Worm (Caenorhabditis elegans): ENCODE measurements around the gene ins-14.

ins-14 gene

ce11 chrII:6770030-6770429 lies 24.4 kb upstream of the ins-14 start:
- TF ChIP-seq snpc-1.3 (tag; optimal IDR thresholded peaks at IDR 0.05; ENCODE audit: insufficient read depth) = no peak
- TF ChIP-seq mes-4 (tag; optimal IDR thresholded peaks at IDR 0.05) = no peak
- TF ChIP-seq fkh-3 (tag; optimal IDR thresholded peaks at IDR 0.05) = no peak
- no peak for TF ChIP-seq ama-1 (optimal IDR thresholded peaks at IDR 0.05)
- TF ChIP-seq ama-1 (GFP tag; optimal IDR thresholded peaks at IDR 0.05) = no peak
- no peak for TF ChIP-seq B0261.1 (tag; optimal IDR thresholded peaks at IDR 0.05)
- TF ChIP-seq dox-1 (GFP tag; IDR thresholded peaks at IDR 0.05) = no peak
- no peak for TF ChIP-seq efl-1 (GFP tag; optimal IDR thresholded peaks at IDR 0.05)

ce11 chrII:6768014-6768413 lies 22.4 kb upstream of the ins-14 start, which contains the start of gene F41G3.18:
F41G3.18 (plus strand) TSS chrII:6768314.
- TF ChIP-seq madf-6 (GFP tag; IDR thresholded peaks at IDR 0.05) (no peak), F33H1.4 (GFP tag; IDR thresholded peaks at IDR 0.05) (no peak), nhr-80 (tag; optimal IDR thresholded peaks at IDR 0.05) (peak; percentile 51)

- TF ChIP-seq nfya-2 (GFP tag; IDR thresholded peaks at IDR 0.05) (no peak), F57A8.1 (GFP tag; optimal IDR thresholded peaks at IDR 0.05) (no peak), sdz-38 (tag; optimal IDR thresholded peaks at IDR 0.05) (no peak), mes-4 (tag; optimal IDR thresholded peaks at IDR 0.05) (no peak), ceh-58 (GFP tag; IDR thresholded peaks at IDR 0.05) (no peak), fkh-3 (tag; optimal IDR thresholded peaks at IDR 0.05) (no peak), attf-6 (GFP tag; IDR thresholded peaks at IDR 0.05) (no peak), somi-1 (GFP tag; optimal IDR thresholded peaks at IDR 0.05) (no peak), lir-1 (GFP tag; conservative IDR thresholded peaks at IDR 0.05) (no peak), mel-28 (tag; optimal IDR thresholded peaks at IDR 0.05; ENCODE audit: borderline replicate concordance) (no peak), xnd-1 (tag; optimal IDR thresholded peaks at IDR 0.05) (no peak), B0261.1 (tag; optimal IDR thresholded peaks at IDR 0.05) (no peak), ekl-4 (GFP tag; IDR thresholded peaks at IDR 0.05) (no peak), F37B4.10 (GFP tag; IDR thresholded peaks at IDR 0.05) (no peak)
These were observed 19.1 kb upstream of the ins-14 start, which contains the start of gene nlp-50 for ce11 chrII:6764734-6765133. nlp-50 (plus strand) TSS chrII:6765034.

- TF ChIP-seq cebp-2 (GFP tag; IDR thresholded peaks at IDR 0.05) (no peak), ceh-58 (GFP tag; IDR thresholded peaks at IDR 0.05) (no peak), ama-1 (optimal IDR thresholded peaks at IDR 0.05) (no peak), ama-1 (GFP tag; optimal IDR thresholded peaks at IDR 0.05) (no peak), nhr-80 (tag; optimal IDR thresholded peaks at IDR 0.05) (no peak), madf-6 (GFP tag; IDR thresholded peaks at IDR 0.05) (no peak), ztf-26 (tag; optimal IDR thresholded peaks at IDR 0.05) (no peak), sdz-38 (tag; optimal IDR thresholded peaks at IDR 0.05) (no peak), nhr-90 (tag; optimal IDR thresholded peaks at IDR 0.05) (no peak), F55B11.4 (tag; optimal IDR thresholded peaks at IDR 0.05; ENCODE audit: borderline replicate concordance, insufficient read depth) (no peak), zim-3 (tag; optimal IDR thresholded peaks at IDR 0.05) (no peak), tbx-9 (tag; optimal IDR thresholded peaks at IDR 0.05; ENCODE audit: borderline replicate concordance) (no peak), zfh-2 (GFP tag; conservative IDR thresholded peaks at IDR 0.05) (no peak), T26A5.8 (tag; optimal IDR thresholded peaks at IDR 0.05) (no peak), ztf-22 (GFP tag; optimal IDR thresholded peaks at IDR 0.05) (no peak), attf-3 (GFP tag; conservative IDR thresholded peaks at IDR 0.05) (no peak), unc-130 (GFP tag; optimal IDR thresholded peaks at IDR 0.05) (no peak)
These were observed 10.6 kb upstream of the ins-14 start, which contains the start of gene F41G3.3 for ce11 chrII:6756232-6756631. F41G3.3 (plus strand) TSS chrII:6756532.

ce11 chrII:6754671-6755224 lies 9.1 kb upstream of the ins-14 start, which contains the start of the genes srx-95 and fis-1:
srx-95 (minus strand) TSS chrII:6754771.
fis-1 (plus strand) TSS chrII:6755174.
- TF ChIP-seq lir-1 (GFP tag; conservative IDR thresholded peaks at IDR 0.05) = no peak
- no peak for TF ChIP-seq hrde-1 (tag; optimal IDR thresholded peaks at IDR 0.05; ENCODE audit: borderline replicate concordance)
- TF ChIP-seq nhr-80 (tag; optimal IDR thresholded peaks at IDR 0.05) = no peak
- TF ChIP-seq aptf-2 (GFP tag; conservative IDR thresholded peaks at IDR 0.05) = no peak
- no peak for TF ChIP-seq lag-1 (GFP tag; IDR thresholded peaks at IDR 0.05)
- no peak for TF ChIP-seq ceh-27 (GFP tag; optimal IDR thresholded peaks at IDR 0.05)
- no peak for TF ChIP-seq B0019.2 (GFP tag; conservative IDR thresholded peaks at IDR 0.05)
- TF ChIP-seq bed-2 (GFP tag; IDR thresholded peaks at IDR 0.05) = no peak
- no peak for TF ChIP-seq madf-3 (GFP tag; IDR thresholded peaks at IDR 0.05)
- TF ChIP-seq rcor-1 (GFP tag; IDR thresholded peaks at IDR 0.05) = no peak
- no peak for TF ChIP-seq snpc-1.1 (tag; optimal IDR thresholded peaks at IDR 0.05; ENCODE audit: insufficient read depth)
- no peak for TF ChIP-seq unc-130 (GFP tag; optimal IDR thresholded peaks at IDR 0.05)
- TF ChIP-seq ceh-79 (tag; optimal IDR thresholded peaks at IDR 0.05) = no peak
